Fruit fly (Drosophila melanogaster): Measurements from ENCODE around the gene Vps24.

The Vps24 gene

dm6 chr3R:4318589-4318988 is 7.8 kb upstream of the Vps24 start:
- TF ChIP-seq Myc (optimal IDR thresholded peaks at IDR 0.05): no peak
- TF ChIP-seq psq (optimal IDR thresholded peaks at IDR 0.05): no peak
- no peak for TF ChIP-seq Sin3A (optimal IDR thresholded peaks at IDR 0.05)
- no peak for TF ChIP-seq insv (optimal IDR thresholded peaks at IDR 0.05)
- TF ChIP-seq h (optimal IDR thresholded peaks at IDR 0.05): no peak
- no peak for TF ChIP-seq ttk (optimal IDR thresholded peaks at IDR 0.05)

dm6 chr3R:4311067-4311723 is 448 bp upstream of the Vps24 start, which contains the start of gene Suv3:
Gene Suv3 (plus strand): TSS chr3R:4311555.
- no peak for TF ChIP-seq Myc (optimal IDR thresholded peaks at IDR 0.05)
- no peak for TF ChIP-seq h (optimal IDR thresholded peaks at IDR 0.05)
- TF ChIP-seq ttk (optimal IDR thresholded peaks at IDR 0.05): no peak
- no peak for TF ChIP-seq Sin3A (optimal IDR thresholded peaks at IDR 0.05)
- TF ChIP-seq psq (optimal IDR thresholded peaks at IDR 0.05): no peak
- TF ChIP-seq insv (optimal IDR thresholded peaks at IDR 0.05): no peak

dm6 chr3R:4308708-4309107 is 2.0 kb downstream of the Vps24 start:
- TF ChIP-seq Sin3A (optimal IDR thresholded peaks at IDR 0.05): no peak
- TF ChIP-seq h (optimal IDR thresholded peaks at IDR 0.05): no peak
- no peak for TF ChIP-seq insv (optimal IDR thresholded peaks at IDR 0.05)
- TF ChIP-seq psq (optimal IDR thresholded peaks at IDR 0.05): no peak
- no peak for TF ChIP-seq Myc (optimal IDR thresholded peaks at IDR 0.05)
- TF ChIP-seq ttk (optimal IDR thresholded peaks at IDR 0.05): no peak

- TF ChIP-seq Myc (optimal IDR thresholded peaks at IDR 0.05) (no peak), h (optimal IDR thresholded peaks at IDR 0.05) (no peak), Sin3A (optimal IDR thresholded peaks at IDR 0.05) (no peak), insv (optimal IDR thresholded peaks at IDR 0.05) (no peak), psq (optimal IDR thresholded peaks at IDR 0.05) (no peak), ttk (optimal IDR thresholded peaks at IDR 0.05) (no peak)
Observed at dm6 chr3R:4307664-4308416, 2.9 kb downstream of the Vps24 start, which contains the start of gene MP1. Gene MP1 (plus strand): TSS chr3R:4307908.

dm6 chr3R:4301485-4301884 is 9.3 kb downstream of the Vps24 start:
- TF ChIP-seq psq (optimal IDR thresholded peaks at IDR 0.05) (no peak), Myc (optimal IDR thresholded peaks at IDR 0.05) (no peak), ttk (optimal IDR thresholded peaks at IDR 0.05) (no peak), Sin3A (optimal IDR thresholded peaks at IDR 0.05) (no peak), h (optimal IDR thresholded peaks at IDR 0.05) (no peak), insv (optimal IDR thresholded peaks at IDR 0.05) (no peak)

- TF ChIP-seq h (optimal IDR thresholded peaks at IDR 0.05): no peak
- no peak for TF ChIP-seq psq (optimal IDR thresholded peaks at IDR 0.05)
- TF ChIP-seq Sin3A (optimal IDR thresholded peaks at IDR 0.05): no peak
- no peak for TF ChIP-seq insv (optimal IDR thresholded peaks at IDR 0.05)
- TF ChIP-seq ttk (optimal IDR thresholded peaks at IDR 0.05): no peak
- TF ChIP-seq Myc (optimal IDR thresholded peaks at IDR 0.05): no peak
Observed at dm6 chr3R:4294689-4295088, 16.1 kb downstream of the Vps24 start, which contains the start of gene Nepl11. Gene Nepl11 (minus strand): TSS chr3R:4294840.

- no peak for TF ChIP-seq h (optimal IDR thresholded peaks at IDR 0.05)
- no peak for TF ChIP-seq ttk (optimal IDR thresholded peaks at IDR 0.05)
- TF ChIP-seq insv (optimal IDR thresholded peaks at IDR 0.05): no peak
- no peak for TF ChIP-seq Sin3A (optimal IDR thresholded peaks at IDR 0.05)
- TF ChIP-seq Myc (optimal IDR thresholded peaks at IDR 0.05): no peak
Observed at dm6 chr3R:4292185-4292584, 18.6 kb downstream of the Vps24 start.

- no peak for TF ChIP-seq ttk (optimal IDR thresholded peaks at IDR 0.05)
- no peak for TF ChIP-seq psq (optimal IDR thresholded peaks at IDR 0.05)
- TF ChIP-seq Sin3A (optimal IDR thresholded peaks at IDR 0.05): no peak
- no peak for TF ChIP-seq h (optimal IDR thresholded peaks at IDR 0.05)
- no peak for TF ChIP-seq Myc (optimal IDR thresholded peaks at IDR 0.05)
- TF ChIP-seq insv (optimal IDR thresholded peaks at IDR 0.05): no peak
Observed at dm6 chr3R:4291289-4291688, 19.5 kb downstream of the Vps24 start.

dm6 chr3R:4284376-4284953 is 26.3 kb downstream of the Vps24 start:
- no peak for TF ChIP-seq ttk (optimal IDR thresholded peaks at IDR 0.05)
- TF ChIP-seq Sin3A (optimal IDR thresholded peaks at IDR 0.05): no peak
- no peak for TF ChIP-seq insv (optimal IDR thresholded peaks at IDR 0.05)
- TF ChIP-seq psq (optimal IDR thresholded peaks at IDR 0.05): no peak
- TF ChIP-seq Myc (optimal IDR thresholded peaks at IDR 0.05): no peak
- TF ChIP-seq h (optimal IDR thresholded peaks at IDR 0.05): no peak

- TF ChIP-seq h (optimal IDR thresholded peaks at IDR 0.05) (no peak), Sin3A (optimal IDR thresholded peaks at IDR 0.05) (no peak), insv (optimal IDR thresholded peaks at IDR 0.05) (no peak), psq (optimal IDR thresholded peaks at IDR 0.05) (no peak), Myc (optimal IDR thresholded peaks at IDR 0.05) (no peak), ttk (optimal IDR thresholded peaks at IDR 0.05) (no peak)
Observed at dm6 chr3R:4282207-4282606, 28.5 kb downstream of the Vps24 start.

- TF ChIP-seq insv (optimal IDR thresholded peaks at IDR 0.05) (no peak), h (optimal IDR thresholded peaks at IDR 0.05) (no peak)
Observed at dm6 chr3R:4281119-4281861, 29.5 kb downstream of the Vps24 start.

- no peak for TF ChIP-seq ttk (optimal IDR thresholded peaks at IDR 0.05)
- no peak for TF ChIP-seq insv (optimal IDR thresholded peaks at IDR 0.05)
- no peak for TF ChIP-seq psq (optimal IDR thresholded peaks at IDR 0.05)
- no peak for TF ChIP-seq Myc (optimal IDR thresholded peaks at IDR 0.05)
- no peak for TF ChIP-seq Sin3A (optimal IDR thresholded peaks at IDR 0.05)
- no peak for TF ChIP-seq h (optimal IDR thresholded peaks at IDR 0.05)
Observed at dm6 chr3R:4280062-4280461, 30.7 kb downstream of the Vps24 start, which contains the start of gene cpx. Gene cpx (plus strand): TSS chr3R:4280221.
